Worm (Caenorhabditis elegans) whole organism, midembryonic: ENCODE results near the gene srd-17.

ENCODE experiments used
- flt-1 ChIP-seq: fragments of 200-800 bp; sonication (Bioruptor generic); IDR thresholded peaks from 2 replicates; pipeline ENCODE4 v1.3.6; 2022; ENCODE audit warnings: missing genetic modification characterization, missing compliant biosample characterization
- klf-2 ChIP-seq: fragments of 200-800 bp; sonication (Bioruptor generic); conservative IDR thresholded peaks from 2 replicates; pipeline ENCODE4 v1.3.6; 2022; ENCODE audit warnings: missing genetic modification reagents, missing genetic modification characterization, missing compliant biosample characterization

- TF ChIP-seq flt-1 (GFP tag; lab: Robert Waterston, UW) (no peak), klf-2 (no peak)
Measured at ce11 chrV:13387472-13387871, 45.0 kb downstream of the srd-17 start.
